Fruit fly (Drosophila melanogaster): Measurements from ENCODE around the gene msi.

Gene msi

dm6 chr3R:25515450-25516288, at the start of gene msi (continued):
- TF ChIP-seq ham (GFP tag; IDR thresholded peaks at IDR 0.05) = peak; percentile 85
- peak; percentile 95 for TF ChIP-seq crol (GFP tag; IDR thresholded peaks at IDR 0.05)
- peak; percentile 89 for TF ChIP-seq CG17802 (tag; optimal IDR thresholded peaks at IDR 0.05)
- TF ChIP-seq H15 (GFP tag; IDR thresholded peaks at IDR 0.05) = peak; percentile 99
- peak; percentile 38 for TF ChIP-seq shn (GFP tag; optimal IDR thresholded peaks at IDR 0.05)
- TF ChIP-seq CG13296 (GFP tag; optimal IDR thresholded peaks at IDR 0.05) = peak; percentile 99
- TF ChIP-seq gt (GFP tag; IDR thresholded peaks at IDR 0.05) = peak; percentile 96
- peak; percentile 77 for TF ChIP-seq B-H2 (GFP tag; optimal IDR thresholded peaks at IDR 0.05)
- TF ChIP-seq ac (GFP tag; optimal IDR thresholded peaks at IDR 0.05) = peak; percentile 56
- no peak for TF ChIP-seq Dfd (GFP tag; optimal IDR thresholded peaks at IDR 0.05)
- TF ChIP-seq emc (GFP tag; optimal IDR thresholded peaks at IDR 0.05) = peak; percentile 33
- TF ChIP-seq CG10366 (GFP tag; IDR thresholded peaks at IDR 0.05) = peak; percentile 98
- TF ChIP-seq CG18011 (GFP tag; optimal IDR thresholded peaks at IDR 0.05) = peak; percentile 84
- peak; percentile 99 for TF ChIP-seq CG11695 (GFP tag; IDR thresholded peaks at IDR 0.05)
- TF ChIP-seq CG7271 (tag; optimal IDR thresholded peaks at IDR 0.05) = peak; percentile 95
- TF ChIP-seq CG2889 (GFP tag; IDR thresholded peaks at IDR 0.05) = peak; percentile 98
- peak; percentile 48; the same call in 1 of the 2 replicates for TF ChIP-seq inv (GFP tag; IDR thresholded peaks at IDR 0.05; ENCODE audit: partially characterized antibody)
- TF ChIP-seq sens (GFP tag) = peak; percentile 90
- peak; percentile 96 for TF ChIP-seq CG4820 (GFP tag; optimal IDR thresholded peaks at IDR 0.05)
- TF ChIP-seq CG11247 (GFP tag; IDR thresholded peaks at IDR 0.05) = peak; percentile 98
- peak; percentile 97 for TF ChIP-seq scrt (GFP tag; optimal IDR thresholded peaks at IDR 0.05)
- peak; percentile 91 for TF ChIP-seq CG8359 (GFP tag; optimal IDR thresholded peaks at IDR 0.05; ENCODE audit: borderline replicate concordance)
- peak; percentile 80 for TF ChIP-seq CG12769 (tag; optimal IDR thresholded peaks at IDR 0.05)
- TF ChIP-seq CG1602 (GFP tag; optimal IDR thresholded peaks at IDR 0.05) = peak; percentile 99
- TF ChIP-seq kay (GFP tag; optimal IDR thresholded peaks at IDR 0.05) = peak; percentile 95
- TF ChIP-seq aop (GFP tag; IDR thresholded peaks at IDR 0.05) = peak; percentile 100
- peak; percentile 100 for TF ChIP-seq Ptx1 (GFP tag; IDR thresholded peaks at IDR 0.05)
- no peak for TF ChIP-seq CG16813 (GFP tag; IDR thresholded peaks at IDR 0.05; ENCODE audit: partially characterized antibody)
- peak; percentile 83 for TF ChIP-seq CG42726 (GFP tag; IDR thresholded peaks at IDR 0.05; ENCODE audit: partially characterized antibody)
- TF ChIP-seq pita (GFP tag; optimal IDR thresholded peaks at IDR 0.05) = no peak
- peak; percentile 96 for TF ChIP-seq Poxn (GFP tag; IDR thresholded peaks at IDR 0.05)
- TF ChIP-seq pnt (GFP tag; optimal IDR thresholded peaks at IDR 0.05) = peak; percentile 81
- peak; percentile 99 for TF ChIP-seq Awh (GFP tag; IDR thresholded peaks at IDR 0.05)
- TF ChIP-seq yki (optimal IDR thresholded peaks at IDR 0.05) = peak; percentile 54
- TF ChIP-seq CG9215 (GFP tag; IDR thresholded peaks at IDR 0.05) = peak; percentile 98
- peak; percentile 96 for TF ChIP-seq Gsc (GFP tag; IDR thresholded peaks at IDR 0.05)
- TF ChIP-seq seq (GFP tag; IDR thresholded peaks at IDR 0.05) = peak; percentile 99
- TF ChIP-seq Tbp (GFP tag; optimal IDR thresholded peaks at IDR 0.05) = no peak
- peak; percentile 96 for TF ChIP-seq sim (GFP tag; IDR thresholded peaks at IDR 0.05)
- peak; percentile 100 for TF ChIP-seq nmo (GFP tag; optimal IDR thresholded peaks at IDR 0.05)
- TF ChIP-seq CG17359 (tag; optimal IDR thresholded peaks at IDR 0.05) = peak; percentile 99
- peak; percentile 100 for TF ChIP-seq tgo (GFP tag; IDR thresholded peaks at IDR 0.05)
- TF ChIP-seq CG18476 (GFP tag; optimal IDR thresholded peaks at IDR 0.05) = peak; percentile 94
- peak; percentile 15 to 84 for TF ChIP-seq chif (GFP tag; optimal IDR thresholded peaks at IDR 0.05)
- TF ChIP-seq CG11696 (GFP tag; IDR thresholded peaks at IDR 0.05) = peak; percentile 93
- peak; percentile 98 for TF ChIP-seq Xbp1 (GFP tag; optimal IDR thresholded peaks at IDR 0.05)
- TF ChIP-seq CG15011 (GFP tag; optimal IDR thresholded peaks at IDR 0.05) = peak; percentile 93
- TF ChIP-seq jigr1 (GFP tag; IDR thresholded peaks at IDR 0.05) = peak; percentile 98
- peak; percentile 65; the same call in 1 of the 2 replicates for TF ChIP-seq Bgb (GFP tag; IDR thresholded peaks at IDR 0.05; ENCODE audit: partially characterized antibody)
- peak; percentile 91 for TF ChIP-seq dati (GFP tag; IDR thresholded peaks at IDR 0.05)
